Fruit fly (Drosophila melanogaster) whole organism, adult: Measurements from ENCODE around the gene CG10970.
"Not testable (repeated sequence)": the region's sequence is repeated elsewhere in the genome, so short reads cannot be mapped to it uniquely, and the experiment has no call there.

Experiments used
- CG11617 ChIP-seq: fragments of 200-800 bp; sonication (Bioruptor generic); optimal IDR thresholded peaks from 2 replicates; lab custom pipeline; 2017; ENCODE audit warnings: mild to moderate bottlenecking, missing biosample characterization, missing genetic modification reagents, missing genetic modification characterization
- CG12768 ChIP-seq: fragments of 200-800 bp; sonication (Bioruptor generic); optimal IDR thresholded peaks from 2 replicates; lab custom pipeline; 2017; ENCODE audit warnings: missing biosample characterization, missing genetic modification characterization, mild to moderate bottlenecking, moderate library complexity, missing genetic modification reagents
- CG14711 ChIP-seq: fragments of 200-800 bp; sonication (Bioruptor generic); optimal IDR thresholded peaks from 2 replicates; lab custom pipeline; 2018; ENCODE audit warnings: missing biosample characterization, mild to moderate bottlenecking, missing genetic modification characterization, moderate library complexity
- CG1620 ChIP-seq: fragments of 200-800 bp; sonication (Bioruptor generic); optimal IDR thresholded peaks from 2 replicates; lab custom pipeline; 2016; ENCODE audit warnings: missing biosample characterization, missing genetic modification characterization
- CG33017 ChIP-seq: fragments of 200-800 bp; sonication (Bioruptor generic); optimal IDR thresholded peaks from 2 replicates; lab custom pipeline; 2018; ENCODE audit warnings: missing biosample characterization, mild to moderate bottlenecking, missing genetic modification characterization, moderate library complexity
- CG5204 ChIP-seq: fragments of 200-800 bp; sonication (Bioruptor generic); optimal IDR thresholded peaks from 2 replicates; lab custom pipeline; 2016; ENCODE audit warnings: missing biosample characterization, missing genetic modification characterization
- CG7045 ChIP-seq: fragments of 200-800 bp; sonication (Bioruptor generic); optimal IDR thresholded peaks from 2 replicates; lab custom pipeline; 2017; ENCODE audit warnings: missing biosample characterization, mild to moderate bottlenecking, missing genetic modification characterization
- CG7101 ChIP-seq: fragments of 200-800 bp; sonication (Bioruptor generic); optimal IDR thresholded peaks from 2 replicates; lab custom pipeline; 2018; ENCODE audit warnings: missing biosample characterization, mild to moderate bottlenecking, missing genetic modification characterization, moderate library complexity
- Clk ChIP-seq: fragments of 200-800 bp; sonication (Bioruptor generic); optimal IDR thresholded peaks from 2 replicates; lab custom pipeline; 2017; ENCODE audit warnings: missing biosample characterization, missing genetic modification characterization
- Crg-1 ChIP-seq: fragments of 200-800 bp; sonication (Bioruptor generic); optimal IDR thresholded peaks from 2 replicates; lab custom pipeline; 2016; ENCODE audit warnings: missing biosample characterization, missing genetic modification characterization
- Hr96 ChIP-seq: fragments of 200-800 bp; sonication (Bioruptor generic); optimal IDR thresholded peaks from 2 replicates; lab custom pipeline; 2016; ENCODE audit warnings: missing biosample characterization, missing genetic modification characterization
- Mnt ChIP-seq: fragments of 200-800 bp; sonication (Bioruptor generic); optimal IDR thresholded peaks from 2 replicates; lab custom pipeline; 2016; ENCODE audit warnings: missing biosample characterization, mild to moderate bottlenecking, missing genetic modification characterization
- bab1 ChIP-seq: fragments of 200-800 bp; sonication (Bioruptor generic); optimal IDR thresholded peaks from 3 replicates; lab custom pipeline; 2019; ENCODE audit warnings: missing biosample characterization, mild to moderate bottlenecking, missing genetic modification characterization, moderate library complexity
- cic ChIP-seq: fragments of 200-800 bp; sonication (Bioruptor generic); optimal IDR thresholded peaks from 2 replicates; lab custom pipeline; 2017; ENCODE audit warnings: missing biosample characterization, mild to moderate bottlenecking, missing genetic modification characterization, moderate library complexity
- cnc ChIP-seq, 2 experiments: fragments of >200 bp; optimal IDR thresholded peaks; 2 replicates each; lab custom pipeline; 2017
- kay ChIP-seq: fragments of 200-800 bp; sonication (Bioruptor generic); peaks from one replicate; lab custom pipeline; 2016; ENCODE audit warnings: missing biosample characterization, missing genetic modification characterization, borderline replicate concordance
- ovo ChIP-seq: fragments of 200-800 bp; sonication (Bioruptor generic); optimal IDR thresholded peaks from 2 replicates; lab custom pipeline; 2016; ENCODE audit warnings: missing biosample characterization, missing genetic modification characterization
- pad ChIP-seq: fragments of 200-800 bp; sonication (Bioruptor generic); optimal IDR thresholded peaks from 3 replicates; lab custom pipeline; 2017; ENCODE audit warnings: missing biosample characterization, missing genetic modification characterization, mild to moderate bottlenecking, moderate library complexity, missing genetic modification reagents
- tj ChIP-seq: fragments of 200-800 bp; sonication (Bioruptor generic); optimal IDR thresholded peaks from 3 replicates; lab custom pipeline; 2017; ENCODE audit warnings: missing biosample characterization, mild to moderate bottlenecking, missing genetic modification characterization, moderate library complexity
- toe ChIP-seq: fragments of 200-800 bp; sonication (Bioruptor generic); optimal IDR thresholded peaks from 2 replicates; lab custom pipeline; 2016; ENCODE audit warnings: missing biosample characterization, missing genetic modification characterization

The CG10970 gene

DNA sequence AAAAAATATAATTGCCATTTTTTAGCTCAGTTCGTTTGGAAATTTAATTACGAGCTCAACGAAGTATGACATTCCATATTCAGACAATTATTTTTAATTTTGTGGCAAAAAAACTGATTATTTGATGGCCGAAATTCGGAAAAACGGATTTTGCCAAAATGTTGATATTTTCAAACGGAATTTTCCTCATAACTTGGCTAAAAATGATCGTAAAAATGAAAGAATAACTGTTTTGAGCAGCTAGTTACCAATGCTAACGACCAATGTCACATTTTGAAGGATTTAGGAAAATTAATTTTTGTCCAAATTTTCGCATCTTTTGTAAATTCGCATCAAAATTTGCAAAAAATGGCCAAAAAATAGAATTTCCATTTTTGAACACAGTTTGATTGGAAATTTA, 21.9 kb upstream of the CG10970 start:
- no peak for TF ChIP-seq Hr96 (GFP tag; lab: Kevin White, UChicago)
- no peak for TF ChIP-seq toe (GFP tag; lab: Kevin White, UChicago)
- no peak for TF ChIP-seq Mnt
- TF ChIP-seq pad (GFP tag; lab: Kevin White, UChicago): no peak
- no peak for TF ChIP-seq Clk (GFP tag; lab: Kevin White, UChicago)
- no peak for TF ChIP-seq ovo

DNA sequence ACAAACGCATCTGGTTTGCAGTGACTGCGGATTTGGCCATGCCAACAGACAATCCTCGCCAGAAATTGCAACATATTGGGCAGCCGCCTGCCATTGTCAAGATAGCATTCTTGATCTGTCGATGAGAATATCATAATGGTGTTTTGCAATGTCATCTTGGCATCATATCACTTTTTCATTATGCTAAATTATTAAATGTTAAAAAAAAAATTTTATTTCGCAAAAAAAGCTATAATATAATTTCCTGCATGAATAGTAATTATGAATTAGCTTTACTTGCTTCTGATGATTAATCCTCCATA, 18.8 kb upstream of the CG10970 start:
- TF ChIP-seq Crg-1 (GFP tag; lab: Kevin White, UChicago): no peak
- no peak for TF ChIP-seq pad (GFP tag; lab: Kevin White, UChicago)
- peak; percentile 70 for TF ChIP-seq kay (GFP tag; lab: Kevin White, UChicago)
- no peak for TF ChIP-seq CG1620 (GFP tag; lab: Kevin White, UChicago)
- TF ChIP-seq cnc (optimal IDR thresholded peaks at IDR 0.05; lab: Kevin White, UChicago): peak in 1 of 2 experiments; percentile 32

DNA sequence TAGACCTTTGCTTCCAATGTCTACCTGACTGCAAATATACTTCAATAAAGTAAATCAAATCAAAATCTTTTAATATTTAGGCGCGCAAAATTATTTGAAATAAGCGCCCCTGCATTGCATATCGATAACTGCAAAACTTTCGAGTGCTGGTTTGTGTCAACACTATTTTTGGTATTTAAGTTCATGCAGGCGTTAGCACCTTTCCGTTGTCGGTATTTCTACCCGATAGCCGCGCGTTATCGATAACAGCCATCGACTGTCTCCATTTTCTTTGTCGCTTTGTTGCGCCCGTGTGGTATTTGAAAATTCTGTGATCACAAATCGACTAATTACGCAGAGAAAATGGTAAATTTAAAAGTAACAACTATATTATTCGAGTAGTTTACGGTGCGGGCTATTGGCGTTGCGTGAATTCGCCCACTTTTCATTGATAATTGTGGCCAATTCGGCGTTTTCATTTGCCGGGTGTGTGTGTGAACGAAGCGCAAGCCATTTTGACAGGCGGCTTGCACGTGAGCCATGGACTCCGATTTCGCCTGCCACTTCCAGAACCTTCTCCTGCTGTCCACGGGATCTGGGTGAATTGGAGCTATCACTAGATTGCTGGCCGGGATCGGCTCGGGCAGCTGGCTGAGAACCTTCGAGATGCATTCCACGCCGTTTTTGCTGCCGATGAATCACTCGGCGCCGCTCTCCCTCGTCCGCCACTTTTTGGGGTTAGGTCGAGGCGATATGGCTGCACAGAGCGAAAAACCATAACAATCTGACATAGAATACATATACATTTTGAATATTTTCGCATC, 18.2 kb upstream of the CG10970 start, which contains the start of gene CCT2:
Gene CCT2, plus strand, starts transcription at position 260 of the 803 bp plus-strand sequence.
- no peak for TF ChIP-seq cic (GFP tag; lab: Kevin White, UChicago)
- peak; percentile 82 for TF ChIP-seq kay (GFP tag; lab: Kevin White, UChicago)
- TF ChIP-seq CG1620 (GFP tag; lab: Kevin White, UChicago): no peak
- TF ChIP-seq CG7045 (GFP tag; lab: Kevin White, UChicago): no peak
- no peak for TF ChIP-seq CG5204
- TF ChIP-seq Crg-1 (GFP tag; lab: Kevin White, UChicago): no peak
- no peak for TF ChIP-seq ovo
- TF ChIP-seq Mnt: peak; percentile 78
- TF ChIP-seq CG7101 (tag; lab: Kevin White, UChicago): peak; percentile 12
- TF ChIP-seq pad (GFP tag; lab: Kevin White, UChicago): no peak
- no peak for TF ChIP-seq CG33017 (tag; lab: Kevin White, UChicago)
- TF ChIP-seq CG12768: no peak
- TF ChIP-seq CG14711 (tag; lab: Kevin White, UChicago): peak; percentile 21
- TF ChIP-seq bab1 (GFP tag; lab: Kevin White, UChicago): peak; percentile 55
- TF ChIP-seq cnc (optimal IDR thresholded peaks at IDR 0.05; lab: Kevin White, UChicago): no peak
- no peak for TF ChIP-seq Hr96 (GFP tag; lab: Kevin White, UChicago)
- TF ChIP-seq toe (GFP tag; lab: Kevin White, UChicago): no peak
- no peak for TF ChIP-seq Clk (GFP tag; lab: Kevin White, UChicago)
- TF ChIP-seq CG11617: peak; percentile 12
- TF ChIP-seq tj (GFP tag; lab: Kevin White, UChicago): peak; percentile 4

DNA sequence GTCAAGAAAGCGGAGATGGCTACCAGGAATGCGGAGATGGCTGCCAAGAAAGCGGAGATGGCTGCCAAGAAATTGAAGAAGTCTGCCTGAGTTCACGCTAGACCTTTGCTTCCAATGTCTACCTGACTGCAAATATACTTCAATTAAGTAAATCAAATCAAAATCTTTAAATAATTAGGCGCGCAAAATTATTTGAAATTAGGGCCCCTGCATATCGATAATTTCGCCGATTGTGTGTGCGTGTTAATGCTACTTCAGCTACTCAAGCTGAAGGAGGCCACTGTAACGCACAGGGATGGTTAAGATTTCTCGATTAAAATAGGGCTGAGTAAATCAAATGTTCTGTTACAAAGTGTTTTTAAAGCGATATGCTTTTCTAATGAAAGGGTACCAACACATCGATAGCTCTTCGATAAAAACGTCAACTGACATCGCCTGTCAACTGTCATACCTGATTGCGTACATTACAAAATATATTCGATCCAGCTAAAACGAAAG, 16.8 kb upstream of the CG10970 start, which contains the start of gene CG6999:
Gene CG6999, plus strand, starts transcription at position 448 of the 498 bp plus-strand sequence.
- not testable (repeated sequence) for TF ChIP-seq kay, CG7045, cic (GFP tag; lab: Kevin White, UChicago)

DNA sequence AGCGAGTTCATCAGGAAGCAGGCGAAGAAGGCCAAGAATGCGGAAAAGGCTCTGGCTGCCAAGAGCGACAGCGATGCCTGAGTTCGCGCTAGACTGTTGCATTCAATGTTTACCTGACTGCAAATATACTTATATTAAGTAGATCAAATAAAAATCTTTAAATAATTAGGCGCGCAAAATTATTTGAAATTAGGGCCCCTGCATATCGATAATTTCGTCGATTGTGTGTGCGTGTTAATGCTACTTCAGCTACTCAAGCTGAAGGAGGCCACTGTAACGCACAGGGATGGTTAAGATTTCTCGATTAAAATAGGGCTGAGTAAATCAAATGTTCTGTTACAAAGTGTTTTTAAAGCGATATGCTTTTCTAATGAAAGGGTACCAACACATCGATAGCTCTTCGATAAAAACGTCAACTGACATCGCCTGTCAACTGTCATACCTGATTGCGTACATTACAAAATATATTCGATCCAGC, 15.5 kb upstream of the CG10970 start, which contains the start of gene CG32706:
Gene CG32706, plus strand, starts transcription at position 428 of the 478 bp plus-strand sequence.
- not testable (repeated sequence) for TF ChIP-seq Hr96 (GFP tag; lab: Kevin White, UChicago); CG7045 (GFP tag; lab: Kevin White, UChicago); CG33017 (tag; lab: Kevin White, UChicago)

DNA sequence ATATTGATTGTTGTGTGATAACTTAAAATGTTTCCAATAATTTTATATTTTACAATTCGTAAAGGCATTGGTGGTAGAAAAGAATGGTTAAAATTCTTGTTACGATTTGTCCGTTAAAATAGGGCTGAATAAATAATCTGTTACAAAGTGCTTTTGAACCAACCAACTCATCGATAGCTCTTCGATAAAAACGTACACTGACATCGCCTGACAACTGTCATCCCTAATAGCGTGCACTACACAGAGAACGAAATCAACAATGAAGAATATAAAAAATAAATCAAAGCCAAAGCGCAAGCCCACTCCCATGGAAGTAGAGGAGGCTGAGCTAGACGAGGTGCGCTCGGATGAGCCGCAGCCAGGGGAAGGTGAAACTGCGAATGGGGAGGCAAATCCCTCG, 14.5 kb upstream of the CG10970 start, which contains the start of gene CG32708:
Gene CG32708, plus strand, starts transcription at position 207 of the 400 bp plus-strand sequence.
- TF ChIP-seq CG33017 (tag; lab: Kevin White, UChicago) (no peak), ovo (no peak), bab1 (GFP tag; lab: Kevin White, UChicago) (peak; percentile 66), cic (GFP tag; lab: Kevin White, UChicago) (no peak), CG12768 (no peak), Mnt (peak; percentile 43), CG5204 (no peak), CG1620 (GFP tag; lab: Kevin White, UChicago) (no peak), CG14711 (tag; lab: Kevin White, UChicago) (no peak), toe (GFP tag; lab: Kevin White, UChicago) (no peak), Clk (GFP tag; lab: Kevin White, UChicago) (no peak)

DNA sequence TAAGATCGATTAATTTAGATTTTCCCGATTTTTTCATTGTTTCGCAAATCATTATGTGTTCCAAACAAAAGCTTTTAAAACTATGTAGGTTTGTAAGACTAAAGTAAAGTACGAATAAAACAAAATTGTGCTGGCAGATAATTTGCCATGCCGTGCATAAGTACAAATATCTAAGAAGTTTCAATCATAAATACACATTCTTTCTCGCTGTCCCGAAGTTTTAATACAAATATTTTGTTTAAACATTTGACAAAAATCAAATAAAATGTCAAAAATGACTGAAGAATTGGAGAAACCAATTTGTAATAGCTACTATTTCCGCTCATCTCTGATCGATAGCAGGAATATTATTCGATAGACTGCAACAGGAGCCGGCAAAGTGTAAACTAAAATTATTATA, 11.4 kb upstream of the CG10970 start, which contains the start of gene APC4:
Gene APC4, plus strand, starts transcription at position 332 of the 400 bp plus-strand sequence.
- TF ChIP-seq CG7045 (GFP tag; lab: Kevin White, UChicago): no peak
- TF ChIP-seq tj (GFP tag; lab: Kevin White, UChicago): peak; percentile 20
- peak; percentile 26 for TF ChIP-seq CG11617
- peak; percentile 33 for TF ChIP-seq CG7101 (tag; lab: Kevin White, UChicago)
- TF ChIP-seq Mnt: no peak
- TF ChIP-seq CG14711 (tag; lab: Kevin White, UChicago): peak; percentile 2
- no peak for TF ChIP-seq bab1 (GFP tag; lab: Kevin White, UChicago)
- TF ChIP-seq toe (GFP tag; lab: Kevin White, UChicago): peak; percentile 65
- TF ChIP-seq CG5204: no peak
- no peak for TF ChIP-seq cnc (optimal IDR thresholded peaks at IDR 0.05; lab: Kevin White, UChicago)
- no peak for TF ChIP-seq CG12768
- no peak for TF ChIP-seq cic (GFP tag; lab: Kevin White, UChicago)
- peak; percentile 9 for TF ChIP-seq CG1620 (GFP tag; lab: Kevin White, UChicago)
- TF ChIP-seq kay (GFP tag; lab: Kevin White, UChicago): no peak
- no peak for TF ChIP-seq Hr96 (GFP tag; lab: Kevin White, UChicago)
- no peak for TF ChIP-seq ovo
- no peak for TF ChIP-seq CG33017 (tag; lab: Kevin White, UChicago)
- peak; percentile 31 for TF ChIP-seq pad (GFP tag; lab: Kevin White, UChicago)
- TF ChIP-seq Crg-1 (GFP tag; lab: Kevin White, UChicago): no peak
- no peak for TF ChIP-seq Clk (GFP tag; lab: Kevin White, UChicago)
